Fruit fly (Drosophila melanogaster): ENCODE measurements around the gene ClC-a.

dm6 chr3R:11833406-11833805 is 20.4 kb upstream of the ClC-a start:
- TF ChIP-seq insv (optimal IDR thresholded peaks at IDR 0.05) (no peak), h (optimal IDR thresholded peaks at IDR 0.05) (no peak), psq (optimal IDR thresholded peaks at IDR 0.05) (no peak)

All from Kc167 (cell line).